Fruit fly (Drosophila melanogaster) S2 (cell line): Measurements from ENCODE around the gene CG5131.
A peak's percentile ranks its signal among the peaks of the same experiment; 100 is the strongest.

Source experiments
- CG8478 ChIP-seq: fragments of >200 bp; optimal IDR thresholded peaks from 2 replicates; lab custom pipeline; 2018
- CTCF ChIP-seq, 2 experiments: fragments of >200 bp; optimal IDR thresholded peaks; 2 replicates each; lab custom pipeline; 2018

Gene CG5131

dm6 chr2L:17471524-17471923 lies 12.8 kb upstream of the CG5131 start, which contains the start of gene Sgt:
Gene Sgt (plus strand): TSS chr2L:17471603.
- no peak for TF ChIP-seq CTCF (optimal IDR thresholded peaks at IDR 0.05; lab: Kevin White, UChicago)
- no peak for TF ChIP-seq CG8478 (lab: Kevin White, UChicago)

dm6 chr2L:17472582-17473524 lies 11.4 kb upstream of the CG5131 start, which contains the start of gene BicD:
Gene BicD (minus strand): TSS chr2L:17473215.
- no peak for TF ChIP-seq CG8478 (lab: Kevin White, UChicago)
- TF ChIP-seq CTCF (optimal IDR thresholded peaks at IDR 0.05; lab: Kevin White, UChicago) = no peak

DNA sequence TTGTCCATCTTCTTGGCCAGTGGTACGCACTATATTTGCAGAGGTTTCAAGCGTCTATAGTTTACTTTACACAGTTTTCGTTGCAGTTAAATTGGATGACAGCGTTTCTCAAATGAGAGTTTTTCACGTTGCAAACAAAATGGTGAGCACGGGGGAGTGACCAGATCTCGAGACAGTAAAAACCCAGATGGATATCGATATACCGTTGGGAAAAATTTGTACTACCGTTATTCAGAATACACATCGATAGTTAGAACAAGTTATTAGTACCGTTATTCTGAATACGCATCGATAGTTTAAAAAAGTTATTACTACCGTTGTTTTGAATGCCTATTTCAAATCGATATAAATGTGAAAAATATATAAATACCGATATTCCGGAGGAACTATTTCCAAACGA lies 6.6 kb upstream of the CG5131 start, which contains the start of gene cass:
cass (minus strand) TSS at position 179 of the 400 bp plus-strand sequence.
- peak in 1 of 2 experiments; percentile 28 for TF ChIP-seq CTCF (optimal IDR thresholded peaks at IDR 0.05; lab: Kevin White, UChicago)
- no peak for TF ChIP-seq CG8478 (lab: Kevin White, UChicago)

DNA sequence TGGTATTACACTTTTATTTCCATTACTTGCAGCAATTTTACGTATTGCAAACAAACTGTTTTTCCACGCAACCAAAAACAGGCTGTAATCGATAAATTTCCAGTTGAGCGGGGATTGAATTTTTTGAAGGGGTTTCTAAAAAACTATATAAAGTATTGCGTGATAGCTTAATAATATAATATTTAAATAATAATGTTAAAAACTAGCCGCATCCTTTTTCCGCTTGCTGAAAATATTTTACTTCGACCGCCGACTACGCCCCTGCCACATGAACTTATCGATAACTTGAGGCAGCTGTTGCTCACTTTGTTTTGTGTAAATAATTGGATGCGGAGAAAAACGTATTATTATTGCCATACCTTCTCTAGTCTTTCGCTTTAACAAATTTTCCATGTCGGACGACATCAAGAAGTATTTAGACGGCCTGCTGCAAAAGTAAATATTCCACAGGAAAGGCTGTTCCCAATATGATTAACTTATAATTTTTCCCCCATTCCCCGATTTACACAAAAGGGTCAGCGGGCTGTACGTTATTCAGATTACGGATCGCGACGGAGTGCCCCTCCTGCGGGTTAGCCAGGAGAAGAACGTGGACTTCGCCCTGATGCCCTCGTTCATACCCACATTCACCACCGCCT lies 3.2 kb upstream of the CG5131 start, which contains the start of the genes fws and Lamtor3:
fws (minus strand) TSS at position 87 of the 638 bp plus-strand sequence.
Lamtor3 (plus strand) TSS at position 289 of the 638 bp plus-strand sequence.
- TF ChIP-seq CTCF (optimal IDR thresholded peaks at IDR 0.05; lab: Kevin White, UChicago) = no peak
- no peak for TF ChIP-seq CG8478 (lab: Kevin White, UChicago)

DNA sequence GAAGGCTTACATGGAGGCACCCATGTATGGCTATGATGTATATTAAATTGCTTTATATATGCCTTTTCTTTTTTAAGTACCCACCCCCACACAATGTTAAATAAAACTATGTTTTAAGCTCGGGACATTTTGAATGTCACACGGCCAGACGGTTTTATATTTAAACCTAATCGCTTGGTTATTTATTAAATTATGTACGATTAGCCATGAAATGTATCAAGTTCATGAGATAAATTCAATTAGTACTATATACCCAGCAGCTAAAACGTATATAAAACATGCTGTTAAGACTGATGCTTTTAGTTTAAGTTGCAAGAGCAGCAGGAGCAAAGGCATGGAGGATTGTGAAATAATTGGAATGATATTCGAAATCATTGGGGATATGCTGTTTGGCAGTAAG lies 1.2 kb downstream of the CG5131 start, which contains the start of the genes CG43221 and CG43645:
CG43221 (plus strand) TSS at position 301 of the 400 bp plus-strand sequence.
CG43645 (plus strand) TSS at position 301 of the 400 bp plus-strand sequence.
- TF ChIP-seq CTCF (optimal IDR thresholded peaks at IDR 0.05; lab: Kevin White, UChicago) = no peak
- no peak for TF ChIP-seq CG8478 (lab: Kevin White, UChicago)

- no peak for TF ChIP-seq CG8478 (lab: Kevin White, UChicago)
- no peak for TF ChIP-seq CTCF (optimal IDR thresholded peaks at IDR 0.05; lab: Kevin White, UChicago)
Observed at dm6 chr2L:17486264-17486663, 2.0 kb downstream of the CG5131 start, which contains the start of gene CG43220. Gene CG43220 (plus strand): TSS chr2L:17486564.

DNA sequence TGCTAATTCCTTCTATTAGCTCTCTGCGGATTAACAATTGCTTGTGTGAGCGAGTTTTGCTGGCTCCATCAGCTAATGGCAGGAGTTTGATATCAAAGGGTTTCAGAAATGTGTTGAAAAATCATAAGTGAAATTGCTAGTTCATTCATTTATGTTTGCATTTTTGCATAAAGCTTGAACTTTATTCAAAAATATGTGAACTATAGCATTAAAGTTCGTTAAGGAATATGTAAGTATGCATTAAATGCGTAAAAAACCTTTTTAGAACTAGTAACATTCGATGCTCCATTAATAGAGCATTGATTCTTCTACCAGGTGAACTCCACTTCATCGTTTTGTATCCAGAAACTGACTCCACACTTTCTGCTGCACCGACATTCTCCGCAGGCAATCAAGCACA lies 8.4 kb downstream of the CG5131 start:
- no peak for TF ChIP-seq CG8478 (lab: Kevin White, UChicago)
- no peak for TF ChIP-seq CTCF (optimal IDR thresholded peaks at IDR 0.05; lab: Kevin White, UChicago)

DNA sequence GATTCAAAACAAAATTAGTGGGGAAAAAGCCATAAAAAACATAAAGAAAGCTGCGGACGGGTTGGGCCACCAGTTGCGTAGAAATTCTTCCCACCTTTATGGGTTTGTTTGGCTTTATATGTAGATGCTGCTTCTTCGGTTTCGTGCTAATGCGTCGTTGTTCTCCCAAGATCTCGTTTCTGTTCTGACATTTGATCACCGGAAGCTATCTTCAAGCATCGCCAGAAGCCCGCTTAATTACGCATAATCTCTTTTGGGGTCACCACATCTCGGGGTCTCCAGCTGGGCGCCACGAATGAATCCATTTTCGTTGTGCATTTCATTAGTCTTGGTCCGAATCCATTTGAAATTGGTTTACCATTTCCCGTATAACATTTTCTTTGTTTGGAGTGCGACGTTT lies 11.5 kb downstream of the CG5131 start:
- TF ChIP-seq CTCF (optimal IDR thresholded peaks at IDR 0.05; lab: Kevin White, UChicago) (no peak), CG8478 (lab: Kevin White, UChicago) (no peak)

- no peak for TF ChIP-seq CG8478 (lab: Kevin White, UChicago)
Observed at dm6 chr2L:17497108-17497507, 12.8 kb downstream of the CG5131 start, which contains the start of gene qua. Gene qua (minus strand): TSS chr2L:17497208.

dm6 chr2L:17498721-17499120 lies 14.4 kb downstream of the CG5131 start, which contains the start of gene CG15142:
Gene CG15142 (minus strand): TSS chr2L:17498821.
- TF ChIP-seq CTCF (optimal IDR thresholded peaks at IDR 0.05; lab: Kevin White, UChicago) (no peak), CG8478 (lab: Kevin White, UChicago) (no peak)

DNA sequence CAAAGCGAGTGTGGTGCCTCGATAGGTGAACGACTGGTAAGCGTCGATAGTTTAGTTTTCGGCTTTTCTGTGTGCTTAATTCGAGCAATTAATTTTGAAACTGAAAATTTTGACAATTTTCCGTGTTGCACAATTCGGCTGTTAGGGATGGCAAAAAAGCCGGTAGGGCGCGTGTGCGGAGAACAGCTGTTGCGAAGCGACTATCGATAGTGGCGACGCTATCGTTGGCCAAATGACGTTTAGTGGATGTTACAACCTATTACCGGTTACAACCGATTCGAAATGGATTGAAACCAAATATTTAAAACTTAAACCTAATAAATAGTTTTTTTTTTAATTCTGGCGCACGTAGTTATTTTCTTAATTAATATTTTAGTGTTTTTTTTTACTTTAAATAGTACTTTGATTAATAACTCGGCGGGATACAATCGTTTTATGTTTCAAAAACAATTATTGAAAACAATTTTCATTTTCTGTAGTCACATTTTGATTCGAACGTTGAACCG lies 16.7 kb downstream of the CG5131 start, which contains the start of the genes mEFTs and Dhc36C:
mEFTs (minus strand) TSS at position 161 of the 506 bp plus-strand sequence.
Dhc36C (plus strand) TSS at position 456 of the 506 bp plus-strand sequence.
- peak; percentile 37 to 57 for TF ChIP-seq CTCF (optimal IDR thresholded peaks at IDR 0.05; lab: Kevin White, UChicago)
- TF ChIP-seq CG8478 (lab: Kevin White, UChicago) = no peak

DNA sequence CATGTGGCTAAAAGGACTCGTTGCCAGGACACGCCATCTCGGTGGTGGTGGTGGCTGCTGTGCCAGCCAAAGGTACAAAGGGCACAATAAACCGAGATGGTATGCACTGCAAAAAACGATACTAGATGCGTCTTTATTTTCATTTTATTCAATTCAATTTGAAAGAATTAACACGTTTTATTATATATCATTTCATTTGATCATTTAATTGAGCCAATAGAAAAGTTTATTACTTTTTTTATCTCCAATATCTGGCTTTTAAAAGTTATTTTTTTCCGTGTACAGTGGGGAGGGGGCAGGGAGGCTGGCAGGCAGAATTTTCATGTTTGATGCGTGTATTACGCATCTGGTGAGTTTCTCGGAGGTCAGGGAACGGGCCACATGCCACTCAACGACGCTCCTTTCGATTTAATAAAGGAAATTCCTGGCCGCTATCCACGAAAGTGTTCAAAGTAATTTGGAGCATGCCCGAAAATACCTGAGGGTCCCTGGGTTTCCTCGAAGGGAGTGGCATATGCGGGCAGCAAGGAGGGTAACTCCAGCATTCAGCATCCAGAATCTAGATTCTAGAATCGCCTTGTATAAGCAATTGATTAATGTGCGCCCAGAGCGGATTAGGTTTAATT lies 29.9 kb downstream of the CG5131 start:
- TF ChIP-seq CG8478 (lab: Kevin White, UChicago) = no peak
- TF ChIP-seq CTCF (optimal IDR thresholded peaks at IDR 0.05; lab: Kevin White, UChicago) = no peak

DNA sequence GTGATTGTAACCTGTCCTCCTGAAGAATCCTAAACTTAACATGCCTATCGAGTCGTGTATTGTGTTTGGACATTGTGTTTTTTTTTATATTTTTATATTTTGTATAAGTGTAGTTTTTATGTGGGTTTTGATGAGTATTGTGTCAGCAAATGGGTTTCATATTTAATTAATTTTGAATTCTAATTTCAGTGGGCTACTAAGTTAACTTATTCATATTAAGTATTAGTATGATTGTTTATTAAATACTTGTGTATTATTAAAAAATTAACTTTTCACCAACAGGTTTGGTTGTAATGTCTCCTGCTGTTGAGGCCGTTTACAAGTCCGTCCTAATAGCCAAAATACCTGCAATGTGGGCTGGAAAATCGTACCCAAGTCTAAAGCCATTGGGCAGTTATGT lies 40.1 kb downstream of the CG5131 start, which contains the start of gene CG15143:
CG15143 (minus strand) TSS at position 101 of the 400 bp plus-strand sequence.
- TF ChIP-seq CTCF (optimal IDR thresholded peaks at IDR 0.05; lab: Kevin White, UChicago) = no peak
- no peak for TF ChIP-seq CG8478 (lab: Kevin White, UChicago)
